Fruit fly (Drosophila melanogaster) whole organism, wandering third instar larva: ENCODE results near the gene Arc42.

Source experiments
- Abd-B ChIP-seq: fragments of >200 bp; optimal IDR thresholded peaks from 2 replicates; lab custom pipeline; 2017; ENCODE audit warnings: missing biosample characterization, missing genetic modification characterization
- CG32264 ChIP-seq: fragments of 200-800 bp; sonication (Bioruptor generic); optimal IDR thresholded peaks from 2 replicates; lab custom pipeline; 2016; ENCODE audit warnings: missing biosample characterization, missing genetic modification characterization
- Dfd ChIP-seq: fragments of >200 bp; optimal IDR thresholded peaks from 2 replicates; lab custom pipeline; 2017; ENCODE audit warnings: missing biosample characterization, missing genetic modification characterization
- Dif ChIP-seq: fragments of 200-275, 200-300 bp; sonication (Bioruptor generic); optimal IDR thresholded peaks from 2 replicates; lab custom pipeline; 2018; ENCODE audit warnings: missing biosample characterization, missing genetic modification characterization; ENCODE audit not compliant: partially characterized antibody
- GATAd ChIP-seq: sonication (Bioruptor generic); optimal IDR thresholded peaks from 2 replicates; lab custom pipeline; 2016; ENCODE audit warnings: missing biosample characterization, missing genetic modification characterization
- HLH106 ChIP-seq: fragments of 200-800 bp; optimal IDR thresholded peaks from 3 replicates; lab custom pipeline; 2019; ENCODE audit warnings: missing biosample characterization, mild to moderate bottlenecking, missing genetic modification characterization, moderate library complexity
- Hnf4 ChIP-seq: fragments of 200-800 bp; sonication (Bioruptor generic); optimal IDR thresholded peaks from 2 replicates; lab custom pipeline; 2016; ENCODE audit warnings: missing biosample characterization, mild to moderate bottlenecking, missing genetic modification characterization
- Hr78 ChIP-seq: fragments of >200 bp; optimal IDR thresholded peaks from 2 replicates; lab custom pipeline; 2017; ENCODE audit warnings: missing biosample characterization, missing genetic modification characterization
- Hr83 ChIP-seq: fragments of 200-300 bp; sonication (Bioruptor generic); optimal IDR thresholded peaks from 2 replicates; lab custom pipeline; 2016; ENCODE audit warnings: missing biosample characterization, mild to moderate bottlenecking, missing genetic modification characterization, moderate library complexity; ENCODE audit not compliant: poor library complexity, severe bottlenecking
- Jra ChIP-seq: sonication (Bioruptor generic); optimal IDR thresholded peaks from 2 replicates; lab custom pipeline; 2016; ENCODE audit warnings: missing biosample characterization, missing genetic modification characterization
- Mio ChIP-seq: sonication (Bioruptor generic); optimal IDR thresholded peaks from 2 replicates; lab custom pipeline; 2016; ENCODE audit warnings: missing biosample characterization, missing genetic modification characterization
- Myc ChIP-seq: fragments of >200 bp; optimal IDR thresholded peaks from 2 replicates; lab custom pipeline; 2017
- OdsH ChIP-seq: fragments of 200-800 bp; sonication (Bioruptor generic); optimal IDR thresholded peaks from 2 replicates; lab custom pipeline; 2016; ENCODE audit warnings: missing biosample characterization, mild to moderate bottlenecking, missing genetic modification characterization
- Rel ChIP-seq, 2 experiments: fragments of 200-800 bp; sonication (Bioruptor generic) in 1 of 2; optimal IDR thresholded peaks; 2 replicates in 1 of 2; 3 replicates in 1 of 2; lab custom pipeline; 2016 to 2019; ENCODE audit warnings: mild to moderate bottlenecking in 2 of 2, missing biosample characterization in 2 of 2, missing genetic modification characterization in 2 of 2, moderate library complexity in 1 of 2
- Sp1 ChIP-seq: fragments of 200-800 bp; sonication (Bioruptor generic); optimal IDR thresholded peaks from 3 replicates; lab custom pipeline; 2019; ENCODE audit warnings: missing biosample characterization, mild to moderate bottlenecking, missing genetic modification characterization, moderate library complexity
- Vsx2 ChIP-seq: fragments of 200-300, 225-300 bp; sonication (Bioruptor generic); optimal IDR thresholded peaks from 2 replicates; lab custom pipeline; 2018; ENCODE audit warnings: missing biosample characterization, missing genetic modification characterization; ENCODE audit not compliant: partially characterized antibody
- br ChIP-seq: fragments of 200-800 bp; sonication (Bioruptor generic); optimal IDR thresholded peaks from 2 replicates; lab custom pipeline; 2016; ENCODE audit warnings: missing biosample characterization, missing genetic modification characterization
- brk ChIP-seq: fragments of 200-800 bp; sonication (Bioruptor generic); optimal IDR thresholded peaks from 2 replicates; lab custom pipeline; 2016; ENCODE audit warnings: missing biosample characterization, mild to moderate bottlenecking, missing genetic modification characterization
- dl ChIP-seq, 2 experiments: fragments of 175-275, 200-275 bp in 1 of 2; fragments of 200-275 bp in 1 of 2; sonication (Bioruptor generic); optimal IDR thresholded peaks; lab custom pipeline; 2018; ENCODE audit warnings: mild to moderate bottlenecking in 2 of 2, missing biosample characterization in 2 of 2, missing genetic modification characterization in 2 of 2, moderate library complexity in 2 of 2; ENCODE audit not compliant: partially characterized antibody in 2 of 2, insufficient read depth in 1 of 2
- dmrt93B ChIP-seq: fragments of 200-800 bp; sonication (Bioruptor generic); optimal IDR thresholded peaks from 2 replicates; lab custom pipeline; 2018; ENCODE audit warnings: missing biosample characterization, mild to moderate bottlenecking, missing genetic modification characterization
- dsf ChIP-seq: sonication (Bioruptor generic); optimal IDR thresholded peaks from 2 replicates; lab custom pipeline; 2016; ENCODE audit warnings: missing biosample characterization, missing genetic modification characterization, borderline replicate concordance
- foxo ChIP-seq, 2 experiments: fragments of 200-800 bp; sonication (Bioruptor generic); optimal IDR thresholded peaks; 2 replicates in 1 of 2; 3 replicates in 1 of 2; lab custom pipeline; 2016 to 2017; ENCODE audit warnings: missing biosample characterization in 2 of 2, missing genetic modification characterization in 2 of 2
- fru ChIP-seq: fragments of 200-800 bp; sonication (Bioruptor generic); optimal IDR thresholded peaks from 3 replicates; lab custom pipeline; 2016; ENCODE audit warnings: missing biosample characterization, mild to moderate bottlenecking, missing genetic modification characterization
- h ChIP-seq: fragments of 200-800 bp; sonication (Bioruptor generic); optimal IDR thresholded peaks from 3 replicates; lab custom pipeline; 2016; ENCODE audit warnings: missing biosample characterization, mild to moderate bottlenecking, missing genetic modification characterization
- jim ChIP-seq: fragments of 175-275, 200-325 bp; sonication (Bioruptor generic); optimal IDR thresholded peaks from 2 replicates; lab custom pipeline; 2016; ENCODE audit warnings: missing biosample characterization, mild to moderate bottlenecking, missing genetic modification characterization
- lola ChIP-seq: fragments of >200 bp; optimal IDR thresholded peaks from 2 replicates; lab custom pipeline; 2017; ENCODE audit warnings: missing biosample characterization, missing genetic modification characterization
- psq ChIP-seq: fragments of 200-800 bp; sonication (Bioruptor generic); optimal IDR thresholded peaks from 3 replicates; lab custom pipeline; 2017; ENCODE audit warnings: missing biosample characterization, mild to moderate bottlenecking, missing genetic modification characterization, moderate library complexity
- rgr ChIP-seq: fragments of 200-800 bp; sonication (Bioruptor generic); optimal IDR thresholded peaks from 3 replicates; lab custom pipeline; 2016; ENCODE audit warnings: missing biosample characterization, mild to moderate bottlenecking, missing genetic modification characterization
- sage ChIP-seq: fragments of 200-800 bp; sonication (Bioruptor generic); optimal IDR thresholded peaks from 2 replicates; lab custom pipeline; 2016; ENCODE audit warnings: missing biosample characterization, mild to moderate bottlenecking, missing genetic modification characterization
- sv ChIP-seq: fragments of 200-800 bp; sonication (Bioruptor generic); optimal IDR thresholded peaks from 3 replicates; lab custom pipeline; 2016; ENCODE audit warnings: missing biosample characterization, missing genetic modification characterization
- woc ChIP-seq: sonication (Bioruptor generic); optimal IDR thresholded peaks from 2 replicates; lab custom pipeline; 2016; ENCODE audit warnings: missing biosample characterization, mild to moderate bottlenecking, missing genetic modification characterization

Gene Arc42

DNA sequence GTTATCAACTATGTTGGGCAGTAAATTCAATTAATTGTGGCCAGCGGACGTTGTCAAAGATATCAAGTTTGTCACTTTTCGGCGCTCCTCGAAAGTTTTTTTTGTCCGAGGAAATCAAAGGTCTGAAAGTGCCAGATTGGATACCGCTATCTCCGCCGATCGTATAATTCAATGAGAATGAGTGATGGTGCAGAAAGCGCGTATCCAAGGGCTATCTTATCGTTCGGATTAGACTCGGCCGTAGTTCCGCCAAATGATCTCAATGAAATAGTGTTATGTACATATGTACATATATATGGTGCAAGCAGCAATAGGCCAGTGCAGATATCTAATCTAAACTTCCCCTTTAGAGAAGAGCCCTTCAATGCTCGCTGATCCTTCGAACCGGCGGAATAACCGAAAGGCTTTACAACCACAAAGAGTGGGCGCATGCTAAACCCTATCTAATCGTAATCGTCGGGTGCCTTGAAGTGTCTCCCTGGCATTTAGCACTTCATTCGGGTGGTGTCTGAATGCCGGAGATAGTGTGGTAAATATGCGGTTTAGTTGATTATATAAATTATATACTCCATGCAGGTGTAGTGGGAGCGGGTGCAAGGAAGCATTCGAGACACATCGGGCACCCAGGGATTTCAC is 4.3 kb upstream of the Arc42 start:
- no peak for TF ChIP-seq dmrt93B (GFP tag; lab: Kevin White, UChicago)
- TF ChIP-seq psq = no peak
- TF ChIP-seq dsf (GFP tag; lab: Kevin White, UChicago) = no peak
- TF ChIP-seq foxo (GFP tag; optimal IDR thresholded peaks at IDR 0.05; lab: Kevin White, UChicago) = no peak
- no peak for TF ChIP-seq br (GFP tag; lab: Kevin White, UChicago)
- no peak for TF ChIP-seq Jra
- no peak for TF ChIP-seq sv (GFP tag; lab: Kevin White, UChicago)
- TF ChIP-seq Mio (GFP tag; lab: Kevin White, UChicago) = no peak
- no peak for TF ChIP-seq CG32264 (GFP tag; lab: Kevin White, UChicago)
- TF ChIP-seq rgr = no peak
- TF ChIP-seq Abd-B (GFP tag; lab: Kevin White, UChicago) = no peak
- no peak for TF ChIP-seq Dfd (GFP tag; lab: Kevin White, UChicago)
- TF ChIP-seq Dif (GFP tag; lab: Kevin White, UChicago) = no peak
- no peak for TF ChIP-seq Hnf4
- TF ChIP-seq Myc (lab: Kevin White, UChicago) = no peak
- no peak for TF ChIP-seq Sp1
- no peak for TF ChIP-seq OdsH (GFP tag; lab: Kevin White, UChicago)
- no peak for TF ChIP-seq HLH106 (tag; lab: Kevin White, UChicago)
- TF ChIP-seq brk (GFP tag; lab: Kevin White, UChicago) = no peak

DNA sequence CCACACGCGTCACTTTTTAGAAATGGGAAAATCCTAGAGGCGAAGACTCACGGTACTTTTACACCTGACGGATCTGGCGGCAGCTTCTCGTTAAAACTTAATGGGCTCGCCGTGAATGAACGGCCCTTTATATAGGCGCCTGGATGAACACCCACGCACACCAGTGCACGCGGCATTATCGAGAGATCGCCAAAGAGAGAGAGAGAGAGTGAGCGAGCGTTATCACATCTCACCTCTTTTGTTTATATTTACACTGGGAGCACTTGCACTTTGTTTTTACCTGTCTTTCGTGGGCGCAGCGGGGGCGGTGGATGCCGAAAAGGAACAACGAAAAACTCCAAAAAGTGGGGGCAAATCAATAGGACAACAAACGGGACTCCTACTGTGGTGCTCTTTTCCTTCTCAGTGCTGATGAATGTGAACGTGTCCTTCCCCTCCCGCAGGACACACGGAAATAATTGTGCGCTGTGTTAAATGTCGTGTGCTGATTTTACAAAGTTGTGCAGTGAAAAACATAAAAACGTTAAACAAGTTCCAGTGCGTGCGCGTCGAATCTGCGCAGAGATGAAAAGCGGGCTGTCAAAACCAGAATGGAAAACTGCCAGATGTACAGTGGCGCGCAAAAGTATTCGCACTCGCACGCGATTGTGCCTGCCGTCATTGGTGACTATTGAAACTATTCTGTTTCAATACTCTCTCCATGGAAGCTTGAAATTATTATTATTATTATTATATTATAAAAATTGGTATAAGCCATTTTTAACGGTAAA is 2.2 kb upstream of the Arc42 start, which contains the start of gene Mrp5:
Gene Mrp5 (minus strand): TSS at position 561 of the 770 bp plus-strand sequence.
- TF ChIP-seq foxo (GFP tag; optimal IDR thresholded peaks at IDR 0.05; lab: Kevin White, UChicago) = peak in 1 of 2 experiments; percentile 13
- TF ChIP-seq br (GFP tag; lab: Kevin White, UChicago) = peak; percentile 12
- TF ChIP-seq psq = peak; percentile 82
- no peak for TF ChIP-seq Rel (GFP tag; optimal IDR thresholded peaks at IDR 0.05; lab: Kevin White, UChicago)
- no peak for TF ChIP-seq Rel (tag; optimal IDR thresholded peaks at IDR 0.05; lab: Kevin White, UChicago)
- no peak for TF ChIP-seq woc (GFP tag; lab: Kevin White, UChicago)
- no peak for TF ChIP-seq jim (GFP tag; lab: Kevin White, UChicago)
- peak in 1 of 2 experiments; percentile 83 for TF ChIP-seq dl (GFP tag; optimal IDR thresholded peaks at IDR 0.05; lab: Kevin White, UChicago; ENCODE audit: insufficient read depth in 1 of 2, partially characterized antibody in 2 of 2)
- peak; percentile 23 for TF ChIP-seq fru
- TF ChIP-seq dsf (GFP tag; lab: Kevin White, UChicago) = no peak
- no peak for TF ChIP-seq OdsH (GFP tag; lab: Kevin White, UChicago)
- peak; percentile 71 for TF ChIP-seq Hr83 (GFP tag; lab: Kevin White, UChicago)
- TF ChIP-seq lola (GFP tag; lab: Kevin White, UChicago) = no peak
- TF ChIP-seq Dif (GFP tag; lab: Kevin White, UChicago) = peak; percentile 74
- TF ChIP-seq HLH106 (tag; lab: Kevin White, UChicago) = no peak
- TF ChIP-seq sage (GFP tag; lab: Kevin White, UChicago) = no peak
- peak; percentile 60 for TF ChIP-seq h (GFP tag; lab: Kevin White, UChicago)
- no peak for TF ChIP-seq GATAd (GFP tag; lab: Kevin White, UChicago)
- TF ChIP-seq Hnf4 = no peak
- no peak for TF ChIP-seq sv (GFP tag; lab: Kevin White, UChicago)

DNA sequence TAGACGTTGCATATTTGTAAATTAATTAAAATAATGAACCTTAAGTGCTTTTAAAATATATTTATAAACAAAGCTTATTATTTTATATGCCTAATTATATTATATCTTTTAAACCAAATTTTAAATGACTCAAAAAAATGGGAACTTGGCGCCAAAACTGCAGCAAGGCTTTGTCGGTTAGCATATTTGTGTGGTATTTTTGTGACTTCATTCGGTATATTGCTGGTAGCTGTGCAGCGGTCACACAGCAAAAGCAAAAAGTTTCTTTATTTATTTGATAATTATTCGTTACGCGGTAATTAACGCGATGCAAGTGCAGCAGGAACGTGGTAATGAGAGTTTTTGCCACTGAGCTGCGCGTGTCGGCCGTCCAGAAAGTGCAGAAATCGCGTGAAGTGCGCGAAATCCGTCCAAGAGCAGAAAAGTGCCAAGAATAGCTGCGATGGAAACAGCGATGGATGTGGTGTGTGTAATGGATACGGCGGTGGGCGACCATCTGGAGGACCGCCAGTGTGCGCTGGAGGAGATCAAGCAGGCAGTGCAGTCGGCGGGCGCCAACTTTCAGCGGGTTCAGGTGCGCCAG is 2.0 kb downstream of the Arc42 start, which contains the start of gene Ask1:
Gene Ask1 (plus strand): TSS at position 250 of the 583 bp plus-strand sequence.
- TF ChIP-seq foxo (GFP tag; optimal IDR thresholded peaks at IDR 0.05; lab: Kevin White, UChicago) (no peak), Hr83 (GFP tag; lab: Kevin White, UChicago) (no peak), Dif (GFP tag; lab: Kevin White, UChicago) (no peak), br (GFP tag; lab: Kevin White, UChicago) (no peak), OdsH (GFP tag; lab: Kevin White, UChicago) (no peak), Hr78 (GFP tag; lab: Kevin White, UChicago) (no peak), Myc (lab: Kevin White, UChicago) (no peak), lola (GFP tag; lab: Kevin White, UChicago) (no peak), Vsx2 (no peak), dl (GFP tag; optimal IDR thresholded peaks at IDR 0.05; lab: Kevin White, UChicago; ENCODE audit: insufficient read depth in 1 of 2, partially characterized antibody in 2 of 2) (no peak), rgr (no peak), Sp1 (no peak), psq (no peak), fru (no peak), Rel (GFP tag; optimal IDR thresholded peaks at IDR 0.05; lab: Kevin White, UChicago) (no peak), Rel (tag; optimal IDR thresholded peaks at IDR 0.05; lab: Kevin White, UChicago) (peak; percentile 34), sage (GFP tag; lab: Kevin White, UChicago) (peak; percentile 12)
- TF ChIP-seq, all 38 proteins: peak for 2
